Worm (Caenorhabditis elegans): Measurements from ENCODE around the gene clec-19.

ce11 chrII:1750413-1750812 is 6.1 kb downstream of the clec-19 start, which contains the start of the genes F36H5.13 and F36H5.8:
- TF ChIP-seq W03F9.2 (tag; optimal IDR thresholded peaks at IDR 0.05) (no peak), him-1 (tag; optimal IDR thresholded peaks at IDR 0.05) (no peak), dao-5 (tag; optimal IDR thresholded peaks at IDR 0.05) (no peak)
